Fruit fly (Drosophila melanogaster) whole organism, pupa: ENCODE results near the gene BckdhA.

Experiments used
- CG10348 ChIP-seq: fragments of 200-800 bp; sonication (Bioruptor generic); IDR thresholded peaks from 2 replicates; pipeline ENCODE4 v1.3.6; 2022; ENCODE audit warnings: missing biosample characterization, missing genetic modification characterization
- CG12605 ChIP-seq: fragments of 200-800 bp; sonication (Bioruptor generic); IDR thresholded peaks from 2 replicates; pipeline ENCODE4 v1.3.6; 2022; ENCODE audit warnings: missing biosample characterization, missing genetic modification characterization
- CG32121 ChIP-seq: fragments of 200-800 bp; sonication (Bioruptor generic); IDR thresholded peaks from 2 replicates; pipeline ENCODE4 v1.3.6; 2022; ENCODE audit warnings: missing biosample characterization, missing genetic modification characterization
- EcR ChIP-seq: fragments of 200-800 bp; sonication (Bioruptor generic); optimal IDR thresholded peaks from 3 replicates; lab custom pipeline; 2019; ENCODE audit warnings: missing biosample characterization, missing genetic modification characterization, mild to moderate bottlenecking, moderate library complexity, missing genetic modification reagents
- Ets98B ChIP-seq: fragments of 200-800 bp; sonication (Bioruptor generic); IDR thresholded peaks from 2 replicates; pipeline ENCODE4 v1.3.6; 2022; ENCODE audit warnings: missing biosample characterization, missing genetic modification characterization
- Pif1A ChIP-seq: fragments of 200-800 bp; sonication (Bioruptor generic); optimal IDR thresholded peaks from 3 replicates; lab custom pipeline; 2016; ENCODE audit warnings: missing biosample characterization, missing genetic modification characterization
- Pif1B ChIP-seq: fragments of 200-800 bp; sonication (Bioruptor generic); optimal IDR thresholded peaks from 3 replicates; lab custom pipeline; 2016; ENCODE audit warnings: missing biosample characterization, missing genetic modification characterization
- Snoo ChIP-seq: fragments of 200-800 bp; sonication (Bioruptor generic); optimal IDR thresholded peaks from 3 replicates; lab custom pipeline; 2017; ENCODE audit warnings: missing biosample characterization, mild to moderate bottlenecking, missing genetic modification characterization, inconsistent platforms
- gl ChIP-seq: fragments of 200-800 bp; sonication (Bioruptor generic); optimal IDR thresholded peaks from 2 replicates; lab custom pipeline; 2018; ENCODE audit warnings: missing biosample characterization, mild to moderate bottlenecking, missing genetic modification characterization

dm6 chr3R:9543495-9544180 lies 11.9 kb upstream of the BckdhA start:
- no peak for TF ChIP-seq Pif1B (GFP tag; lab: Kevin White, UChicago)
- TF ChIP-seq Snoo (tag; lab: Kevin White, UChicago) = no peak
- TF ChIP-seq EcR (GFP tag; lab: Kevin White, UChicago) = no peak
- no peak for TF ChIP-seq gl (tag; lab: Kevin White, UChicago)
- no peak for TF ChIP-seq CG32121 (GFP tag; lab: Robert Waterston, UW)
- TF ChIP-seq CG10348 = no peak
- TF ChIP-seq Pif1A (GFP tag; lab: Kevin White, UChicago) = no peak
- TF ChIP-seq CG12605 = no peak
- no peak for TF ChIP-seq Ets98B (GFP tag; lab: Robert Waterston, UW)
